Worm (Caenorhabditis elegans): ENCODE results near the gene F49E8.7.

The F49E8.7 gene

DNA sequence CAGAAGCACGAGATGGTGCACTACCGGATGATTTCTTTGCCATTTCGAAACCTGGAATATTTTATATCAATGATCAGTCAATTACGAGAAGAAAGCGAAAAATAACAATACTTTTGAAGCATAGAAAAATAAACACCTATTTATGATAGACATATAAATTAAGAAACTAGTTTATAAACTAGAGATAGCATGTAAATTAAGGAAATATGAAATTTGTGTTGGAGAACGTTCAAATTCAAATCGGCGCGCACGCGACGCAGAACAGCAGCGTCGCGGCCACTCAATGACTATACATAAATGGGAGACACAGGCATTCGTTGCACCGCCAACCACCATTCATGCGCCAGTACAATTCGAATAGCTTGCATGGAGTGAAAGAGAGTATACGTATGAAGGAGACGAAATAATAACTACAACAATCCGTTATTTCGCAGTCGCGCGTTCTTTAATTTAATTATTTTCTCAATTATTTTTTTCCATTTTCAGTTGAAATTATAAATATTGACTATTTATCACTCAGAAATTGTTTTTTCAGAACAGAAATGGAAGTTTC, 24.0 kb upstream of the F49E8.7 start, which contains the start of the genes cec-5 and nol-10 (continued):
- TF ChIP-seq fkh-8 (tag; optimal IDR thresholded peaks at IDR 0.05) = peak; percentile 71
- no peak for TF ChIP-seq sox-4 (tag; optimal IDR thresholded peaks at IDR 0.05)
- TF ChIP-seq ztf-11 (tag; optimal IDR thresholded peaks at IDR 0.05) = peak in 1 of 2 experiments; percentile 29
- TF ChIP-seq mef-2 (tag; optimal IDR thresholded peaks at IDR 0.05) = no peak
- TF ChIP-seq xbp-1 (tag; optimal IDR thresholded peaks at IDR 0.05) = peak; percentile 71
- TF ChIP-seq isw-1 (GFP tag; IDR thresholded peaks at IDR 0.05) = peak; percentile 47; the same call in 1 of the 2 replicates
- no peak for TF ChIP-seq sup-37 (GFP tag; optimal IDR thresholded peaks at IDR 0.05)
- TF ChIP-seq unc-98 (GFP tag; IDR thresholded peaks at IDR 0.05) = no peak
- TF ChIP-seq dpl-1 (GFP tag; optimal IDR thresholded peaks at IDR 0.05) = peak; percentile 67 to 80 (median 74)
- TF ChIP-seq C16A3.4 (tag; optimal IDR thresholded peaks at IDR 0.05) = peak; percentile 79
- peak; percentile 72 to 86 for TF ChIP-seq lsy-2 (tag; optimal IDR thresholded peaks at IDR 0.05)

DNA sequence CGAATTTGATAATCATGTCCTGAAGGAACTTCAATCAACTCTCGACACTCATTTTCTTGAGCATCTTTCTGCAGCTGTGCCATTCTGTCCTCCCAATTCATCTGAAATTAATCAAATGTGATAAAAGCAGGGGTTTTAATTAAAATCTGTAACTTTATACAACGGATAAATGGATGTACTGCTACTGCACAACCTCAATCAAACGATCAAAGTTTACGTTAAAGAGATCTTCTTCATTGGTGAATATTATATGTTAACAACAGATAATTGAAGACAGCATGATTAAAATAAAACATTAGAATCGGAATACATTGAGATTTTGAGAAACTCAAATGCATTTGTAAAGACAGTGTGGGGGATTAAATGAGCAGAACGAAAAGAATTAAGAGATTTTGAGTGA, 22.1 kb upstream of the F49E8.7 start, which contains the start of gene F32E10.5:
Gene F32E10.5 (minus strand): TSS at position 101 of the 400 bp plus-strand sequence.
- TF ChIP-seq nhr-47 (tag; optimal IDR thresholded peaks at IDR 0.05) = no peak
- TF ChIP-seq nhr-237 (tag; optimal IDR thresholded peaks at IDR 0.05) = no peak
- TF ChIP-seq ama-1 (optimal IDR thresholded peaks at IDR 0.05) = no peak
- no peak for TF ChIP-seq C16A3.4 (tag; optimal IDR thresholded peaks at IDR 0.05)
- no peak for TF ChIP-seq aly-2 (tag; optimal IDR thresholded peaks at IDR 0.05)
- TF ChIP-seq Y116A8C.19 (tag; optimal IDR thresholded peaks at IDR 0.05; ENCODE audit: borderline replicate concordance) = no peak
- no peak for TF ChIP-seq zip-4 (GFP tag; optimal IDR thresholded peaks at IDR 0.05)

DNA sequence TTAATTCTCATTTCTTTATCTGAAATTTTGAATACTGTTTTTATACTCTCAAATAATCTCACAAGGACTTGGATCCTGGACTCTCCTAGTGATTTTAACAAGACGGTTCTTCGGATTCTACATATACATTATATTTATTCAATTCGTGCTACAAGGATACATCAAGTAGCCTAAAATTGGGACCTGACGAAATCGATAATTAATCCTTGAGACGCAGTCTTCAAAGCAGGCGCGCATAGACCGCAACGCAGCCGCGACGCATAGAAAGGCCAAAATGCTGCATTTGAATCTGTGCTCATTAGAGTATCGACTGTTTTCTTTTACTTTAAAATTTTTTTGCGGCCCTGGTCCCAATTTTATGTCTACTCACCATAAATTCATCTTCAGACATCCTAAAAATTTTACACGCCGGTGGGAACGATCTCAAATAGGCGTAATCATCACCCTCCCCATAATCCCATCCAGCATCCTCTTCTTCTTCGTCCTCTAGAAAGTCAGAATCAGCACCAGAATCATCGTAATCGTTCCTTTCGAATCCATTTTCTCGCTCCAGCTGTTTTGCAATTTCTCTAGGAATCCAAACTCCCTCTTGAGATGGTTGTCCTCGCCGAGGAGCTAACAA, 19.1 kb upstream of the F49E8.7 start, which contains the start of gene cec-4:
Gene cec-4 (plus strand): TSS at position 572 of the 622 bp plus-strand sequence.
- TF ChIP-seq nhr-11 (tag; optimal IDR thresholded peaks at IDR 0.05) (no peak), fos-1 (tag; optimal IDR thresholded peaks at IDR 0.05) (no peak), egl-27 (tag; optimal IDR thresholded peaks at IDR 0.05) (no peak), elt-2 (tag; optimal IDR thresholded peaks at IDR 0.05) (no peak), hlh-4 (tag; optimal IDR thresholded peaks at IDR 0.05) (no peak), blmp-1 (tag; optimal IDR thresholded peaks at IDR 0.05) (no peak), zag-1 (tag; optimal IDR thresholded peaks at IDR 0.05) (no peak), pag-3 (tag; optimal IDR thresholded peaks at IDR 0.05; ENCODE audit: borderline replicate concordance, insufficient read depth) (no peak), ceh-63 (GFP tag; optimal IDR thresholded peaks at IDR 0.05) (peak; percentile 8), dsc-1 (tag; optimal IDR thresholded peaks at IDR 0.05) (no peak), C34B4.2 (tag; optimal IDR thresholded peaks at IDR 0.05) (no peak), snpc-4 (tag; optimal IDR thresholded peaks at IDR 0.05) (no peak), efl-1 (optimal IDR thresholded peaks at IDR 0.05) (peak in 1 of 2 experiments; percentile 15), efl-1 (GFP tag; optimal IDR thresholded peaks at IDR 0.05 in 1 of 2) (no peak), fkh-4 (tag; optimal IDR thresholded peaks at IDR 0.05; ENCODE audit: borderline replicate concordance) (no peak), nhr-20 (tag; optimal IDR thresholded peaks at IDR 0.05) (no peak)

DNA sequence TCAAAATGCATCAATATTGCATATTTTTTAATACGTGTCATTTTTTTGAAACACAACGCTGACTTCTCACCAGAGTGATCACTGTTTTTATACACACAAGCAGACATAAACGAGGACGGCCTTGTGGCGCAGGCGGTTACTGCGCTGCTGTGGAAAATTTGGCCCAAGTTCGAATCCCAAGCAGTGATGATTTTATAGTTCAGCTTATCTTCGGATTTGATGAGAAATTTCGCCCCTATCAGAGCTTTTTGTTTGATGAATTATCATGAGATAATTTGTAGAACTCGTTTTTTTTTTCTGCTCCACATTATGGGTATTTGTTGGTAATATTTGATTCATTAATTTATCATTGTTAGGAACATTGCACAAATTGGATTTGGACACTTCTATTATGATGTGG, 17.8 kb upstream of the F49E8.7 start:
- TF ChIP-seq hlh-17 (GFP tag; optimal IDR thresholded peaks at IDR 0.05; ENCODE audit: borderline replicate concordance) (no peak), lin-35 (GFP tag; optimal IDR thresholded peaks at IDR 0.05) (peak; percentile 65 to 75), grh-1 (GFP tag; IDR thresholded peaks at IDR 0.05) (peak; percentile 35; the same call in 1 of the 2 replicates), pax-3 (tag; optimal IDR thresholded peaks at IDR 0.05) (peak; percentile 14), unc-86 (tag; optimal IDR thresholded peaks at IDR 0.05) (peak; percentile 17), nhr-47 (tag; optimal IDR thresholded peaks at IDR 0.05) (peak; percentile 79), nhr-11 (tag; optimal IDR thresholded peaks at IDR 0.05) (no peak), alr-1 (tag; optimal IDR thresholded peaks at IDR 0.05; ENCODE audit: borderline replicate concordance) (no peak), dpl-1 (GFP tag; optimal IDR thresholded peaks at IDR 0.05) (peak in 2 of 3 experiments; percentile 48 to 53), unc-130 (tag; optimal IDR thresholded peaks at IDR 0.05) (peak; percentile 70), sptf-1 (tag; optimal IDR thresholded peaks at IDR 0.05) (no peak), nhr-12 (tag; optimal IDR thresholded peaks at IDR 0.05) (no peak), nhr-90 (tag; optimal IDR thresholded peaks at IDR 0.05; ENCODE audit: poor library complexity) (peak; percentile 76), fkh-10 (GFP tag; optimal IDR thresholded peaks at IDR 0.05) (no peak), egl-27 (tag; optimal IDR thresholded peaks at IDR 0.05) (no peak), aly-2 (tag; optimal IDR thresholded peaks at IDR 0.05) (peak; percentile 77), elt-2 (tag; optimal IDR thresholded peaks at IDR 0.05) (peak; percentile 35), fos-1 (tag; optimal IDR thresholded peaks at IDR 0.05) (peak; percentile 54), efl-1 (optimal IDR thresholded peaks at IDR 0.05) (peak; percentile 53 to 60), efl-1 (GFP tag; optimal IDR thresholded peaks at IDR 0.05 in 1 of 2) (peak; percentile 52 to 95), unc-30 (tag; optimal IDR thresholded peaks at IDR 0.05) (no peak), ama-1 (optimal IDR thresholded peaks at IDR 0.05) (no peak)

Measured in whole organism, L1 larva.